In the genomic region with DNA sequence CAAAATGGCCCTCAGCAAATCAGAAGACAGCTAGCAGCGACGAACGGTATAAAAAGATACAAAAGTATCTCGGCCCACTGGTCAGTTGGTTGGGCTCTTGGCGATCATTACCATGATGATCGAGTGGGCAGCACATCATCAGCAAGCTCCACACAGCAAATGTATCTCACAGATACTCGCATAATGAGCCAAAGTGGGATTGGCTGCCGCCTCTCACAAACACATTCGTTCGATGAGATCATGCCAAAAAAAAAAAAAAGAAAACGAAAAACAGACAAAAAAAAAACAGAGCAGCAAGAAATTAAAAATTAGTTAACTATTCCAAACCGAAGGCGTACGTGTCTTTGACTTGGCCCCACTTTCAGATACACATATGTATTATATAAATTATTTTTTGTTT, we compare ENCODE assay signal across 1 fruit fly cellular context.
TF ChIP-seq lines count a peak whose summit lies in the region.

No protein-coding gene starts in this region.

TF ChIP-seq in whole organism, embryonic, 481 proteins besides CTCF, POLR2A, EP300 and RAD21 (continued from another document):
- TF ChIP-seq ind (GFP tag; optimal IDR thresholded peaks at IDR 0.05; lab: Kevin White, UChicago) (no peak), sisA (GFP tag; IDR thresholded peaks at IDR 0.05; lab: Robert Waterston, UW) (no peak), corto (GFP tag; optimal IDR thresholded peaks at IDR 0.05; lab: Kevin White, UChicago) (no peak), jigr1 (GFP tag; IDR thresholded peaks at IDR 0.05; lab: Robert Waterston, UW) (no peak), CG1647 (GFP tag; optimal IDR thresholded peaks at IDR 0.05; lab: Kevin White, UChicago) (no peak), CG14710 (tag; optimal IDR thresholded peaks at IDR 0.05; lab: Kevin White, UChicago) (no peak), ERR (GFP tag; optimal IDR thresholded peaks at IDR 0.05; lab: Kevin White, UChicago) (no peak), CG14050 (GFP tag; IDR thresholded peaks at IDR 0.05; lab: Robert Waterston, UW) (no peak), Nf-YB (GFP tag; optimal IDR thresholded peaks at IDR 0.05; lab: Kevin White, UChicago) (peak; percentile 73)
